Worm (Caenorhabditis elegans) whole organism, L1 larva: ENCODE measurements around the gene ZK177.3.

Experiments
- ama-1 ChIP-seq: fragments of 150-350 bp; optimal IDR thresholded peaks from 2 replicates; lab custom pipeline; 2014
- egl-13 ChIP-seq: sonication (generic microtip); optimal IDR thresholded peaks from 2 replicates; lab custom pipeline; 2016; ENCODE audit warnings: missing genotype, missing genetic modification reagents, missing genetic modification characterization, missing compliant biosample characterization
- sptf-1 ChIP-seq: fragments of 150-350 bp; optimal IDR thresholded peaks from 2 replicates; lab custom pipeline; 2014; ENCODE audit warnings: missing biosample characterization, missing genetic modification characterization
- unc-62 ChIP-seq: fragments of 150-350 bp; optimal IDR thresholded peaks from 2 replicates; lab custom pipeline; 2014; ENCODE audit warnings: missing biosample characterization, missing genetic modification reagents, missing genetic modification characterization

DNA sequence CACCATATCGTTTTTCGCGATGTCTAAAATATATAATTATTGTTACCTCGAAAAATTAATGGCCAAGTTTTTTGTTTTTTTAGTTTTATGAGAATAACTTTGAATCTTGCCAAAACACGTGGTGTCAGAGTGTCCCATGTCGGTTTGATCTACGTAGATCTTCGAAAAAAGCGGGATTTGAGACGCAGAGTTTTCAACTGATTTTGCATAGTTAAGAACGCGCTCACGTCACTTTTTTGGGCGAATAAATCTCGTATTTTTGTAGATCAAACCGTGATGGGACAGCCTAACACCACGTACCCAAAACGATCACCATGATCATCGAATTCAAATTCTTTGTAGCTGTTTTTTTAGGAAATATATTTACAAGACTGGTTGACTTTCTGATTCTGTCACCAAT, 18.1 kb upstream of the ZK177.3 start:
- TF ChIP-seq egl-13: no peak
- TF ChIP-seq ama-1 (lab: Kevin White, UChicago): no peak
- no peak for TF ChIP-seq unc-62
- TF ChIP-seq sptf-1: no peak
